Fruit fly (Drosophila melanogaster) whole organism, pupa: ENCODE results near the gene CG17329.
A peak's percentile ranks its signal among the peaks of the same experiment; 100 is the strongest.

Experiments used
- CG10348 ChIP-seq: fragments of 200-800 bp; sonication (Bioruptor generic); IDR thresholded peaks from 2 replicates; pipeline ENCODE4 v1.3.6; 2022; ENCODE audit warnings: missing biosample characterization, missing genetic modification characterization
- CG12605 ChIP-seq: fragments of 200-800 bp; sonication (Bioruptor generic); IDR thresholded peaks from 2 replicates; pipeline ENCODE4 v1.3.6; 2022; ENCODE audit warnings: missing biosample characterization, missing genetic modification characterization
- CG13204 ChIP-seq: fragments of 200-800 bp; sonication (Bioruptor generic); optimal IDR thresholded peaks from 2 replicates; lab custom pipeline; 2018; ENCODE audit warnings: missing biosample characterization, mild to moderate bottlenecking, missing genetic modification characterization, moderate library complexity
- CG14655 ChIP-seq: fragments of 200-800 bp; sonication (Bioruptor generic); optimal IDR thresholded peaks from 3 replicates; lab custom pipeline; 2017; ENCODE audit warnings: mild to moderate bottlenecking, missing biosample characterization, missing genetic modification reagents, missing genetic modification characterization
- CG15710 ChIP-seq: fragments of 200-800 bp; sonication (Bioruptor generic); optimal IDR thresholded peaks from 2 replicates; lab custom pipeline; 2018; ENCODE audit warnings: missing biosample characterization, mild to moderate bottlenecking, missing genetic modification characterization, moderate library complexity
- CG17806 ChIP-seq: fragments of 200-800 bp; sonication (Bioruptor generic); optimal IDR thresholded peaks from 2 replicates; lab custom pipeline; 2018; ENCODE audit warnings: missing biosample characterization, mild to moderate bottlenecking, missing genetic modification characterization, moderate library complexity
- CG32121 ChIP-seq: fragments of 200-800 bp; sonication (Bioruptor generic); IDR thresholded peaks from 2 replicates; pipeline ENCODE4 v1.3.6; 2022; ENCODE audit warnings: missing biosample characterization, missing genetic modification characterization
- CG34367 ChIP-seq: fragments of 200-800 bp; sonication (Bioruptor generic); optimal IDR thresholded peaks from 2 replicates; lab custom pipeline; 2018; ENCODE audit warnings: missing biosample characterization, mild to moderate bottlenecking, missing genetic modification characterization
- CG4496 ChIP-seq: fragments of 200-800 bp; sonication (Bioruptor generic); IDR thresholded peaks from 3 replicates; pipeline ENCODE4 v1.3.6; 2022; ENCODE audit warnings: missing biosample characterization, missing genetic modification characterization
- CG8159 ChIP-seq: fragments of 200-800 bp; sonication (Bioruptor generic); optimal IDR thresholded peaks from 3 replicates; lab custom pipeline; 2018; ENCODE audit warnings: missing biosample characterization, mild to moderate bottlenecking, missing genetic modification characterization, moderate library complexity
- CG8301 ChIP-seq: fragments of 200-800 bp; sonication (Bioruptor generic); optimal IDR thresholded peaks from 2 replicates; lab custom pipeline; 2018; ENCODE audit warnings: missing biosample characterization, mild to moderate bottlenecking, missing genetic modification characterization
- CG9948 ChIP-seq: fragments of 200-800 bp; sonication (Bioruptor generic); optimal IDR thresholded peaks from 2 replicates; lab custom pipeline; 2018; ENCODE audit warnings: missing biosample characterization, mild to moderate bottlenecking, missing genetic modification characterization, moderate library complexity
- D1 ChIP-seq: fragments of 200-800 bp; sonication (Bioruptor generic); optimal IDR thresholded peaks from 2 replicates; lab custom pipeline; 2018; ENCODE audit warnings: missing biosample characterization, mild to moderate bottlenecking, missing genetic modification characterization, moderate library complexity
- EcR ChIP-seq: fragments of 200-800 bp; sonication (Bioruptor generic); optimal IDR thresholded peaks from 3 replicates; lab custom pipeline; 2019; ENCODE audit warnings: missing biosample characterization, missing genetic modification characterization, mild to moderate bottlenecking, moderate library complexity, missing genetic modification reagents
- Ets98B ChIP-seq: fragments of 200-800 bp; sonication (Bioruptor generic); IDR thresholded peaks from 2 replicates; pipeline ENCODE4 v1.3.6; 2022; ENCODE audit warnings: missing biosample characterization, missing genetic modification characterization
- Pif1A ChIP-seq: fragments of 200-800 bp; sonication (Bioruptor generic); optimal IDR thresholded peaks from 3 replicates; lab custom pipeline; 2016; ENCODE audit warnings: missing biosample characterization, missing genetic modification characterization
- Pif1B ChIP-seq: fragments of 200-800 bp; sonication (Bioruptor generic); optimal IDR thresholded peaks from 3 replicates; lab custom pipeline; 2016; ENCODE audit warnings: missing biosample characterization, missing genetic modification characterization
- Snoo ChIP-seq: fragments of 200-800 bp; sonication (Bioruptor generic); optimal IDR thresholded peaks from 3 replicates; lab custom pipeline; 2017; ENCODE audit warnings: missing biosample characterization, mild to moderate bottlenecking, missing genetic modification characterization, inconsistent platforms
- fd96Ca ChIP-seq: fragments of 200-800 bp; sonication (Bioruptor generic); IDR thresholded peaks from 3 replicates; pipeline ENCODE4 v1.3.6; 2022; ENCODE audit warnings: missing biosample characterization, missing genetic modification characterization
- gl ChIP-seq: fragments of 200-800 bp; sonication (Bioruptor generic); optimal IDR thresholded peaks from 2 replicates; lab custom pipeline; 2018; ENCODE audit warnings: missing biosample characterization, mild to moderate bottlenecking, missing genetic modification characterization
- rn ChIP-seq: fragments of 200-800 bp; sonication (Bioruptor generic); IDR thresholded peaks from 2 replicates; pipeline ENCODE4 v1.3.6; 2022; ENCODE audit warnings: missing biosample characterization, missing genetic modification characterization

The CG17329 gene

dm6 chr2L:16316410-16316809 is 25.3 kb downstream of the CG17329 start:
- TF ChIP-seq CG8159 (no peak), Pif1B (no peak), D1 (tag; lab: Kevin White, UChicago) (no peak), CG14655 (GFP tag; lab: Kevin White, UChicago) (no peak), CG8301 (tag; lab: Kevin White, UChicago) (no peak), CG17806 (tag; lab: Kevin White, UChicago) (no peak), EcR (GFP tag; lab: Kevin White, UChicago) (no peak), CG32121 (no peak)

- no peak for TF ChIP-seq CG8159
- no peak for TF ChIP-seq CG9948 (tag; lab: Kevin White, UChicago)
- TF ChIP-seq CG14655 (GFP tag; lab: Kevin White, UChicago) = no peak
These were observed 26.0 kb downstream of the CG17329 start for dm6 chr2L:16317131-16317530.

DNA sequence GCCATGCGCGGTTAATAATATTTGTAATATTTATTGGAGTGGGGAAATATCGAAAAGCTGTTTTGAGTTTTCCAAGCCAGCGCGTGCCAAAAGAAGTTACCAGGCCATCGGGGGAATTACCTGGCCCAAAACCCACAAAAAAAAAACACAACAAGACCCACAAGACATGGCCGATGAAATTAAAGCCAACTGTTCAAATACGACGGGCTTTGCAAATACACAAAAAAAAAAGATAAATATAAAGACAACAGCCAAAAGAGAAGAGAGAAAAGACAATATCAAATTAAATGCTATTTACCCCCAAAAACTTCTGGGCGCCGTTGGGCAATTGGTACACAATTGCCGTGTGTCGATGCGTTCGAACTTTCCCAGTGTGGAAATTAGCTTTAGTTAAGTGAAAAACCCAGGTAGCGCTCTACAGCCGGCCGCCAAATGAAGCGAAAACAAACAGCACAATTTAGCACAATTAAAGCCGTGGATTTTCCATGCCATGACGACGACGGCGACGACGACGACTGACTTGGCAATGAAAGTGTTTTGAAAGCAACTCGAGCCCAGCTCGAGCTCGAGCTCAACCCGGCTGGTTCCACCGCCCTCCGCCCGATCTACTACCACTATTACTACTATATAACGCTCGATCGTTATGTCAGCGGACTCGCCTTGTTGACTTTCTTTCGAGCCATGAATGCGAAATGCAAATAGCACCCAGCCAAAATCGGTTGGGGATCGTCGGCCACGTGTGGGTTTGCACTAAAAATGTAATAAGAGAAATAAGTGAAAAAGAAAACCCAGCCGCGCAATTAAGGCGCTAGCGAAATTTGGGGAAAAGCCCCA is 26.9 kb downstream of the CG17329 start:
- TF ChIP-seq CG4496 (GFP tag; lab: Robert Waterston, UW) = no peak
- TF ChIP-seq CG12605 (GFP tag; lab: Robert Waterston, UW) = no peak
- TF ChIP-seq CG14655 (GFP tag; lab: Kevin White, UChicago) = no peak
- TF ChIP-seq Snoo (tag; lab: Kevin White, UChicago) = no peak
- no peak for TF ChIP-seq CG9948 (tag; lab: Kevin White, UChicago)
- TF ChIP-seq CG10348 = no peak
- TF ChIP-seq rn = no peak
- TF ChIP-seq CG15710 (tag; lab: Kevin White, UChicago) = no peak

DNA sequence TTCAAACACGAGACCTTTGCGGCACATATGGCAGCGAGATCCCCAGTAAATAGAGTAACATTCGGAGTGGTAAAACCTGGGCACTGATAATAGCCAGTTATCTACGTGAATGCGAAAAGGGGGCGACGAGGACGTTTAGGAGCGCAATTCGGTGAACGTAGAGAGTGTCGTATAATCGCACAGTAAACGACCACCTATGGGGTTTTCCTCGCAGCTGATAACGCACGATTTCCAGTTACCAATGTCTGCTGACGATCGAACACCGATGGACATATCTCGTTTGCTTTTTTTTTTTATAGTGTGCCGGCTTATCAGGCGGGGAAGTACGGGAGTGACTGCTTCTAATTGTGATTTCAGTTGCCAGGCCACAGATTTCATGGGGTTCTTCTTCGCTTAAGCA is 28.7 kb downstream of the CG17329 start:
- TF ChIP-seq rn = no peak
- TF ChIP-seq CG15710 (tag; lab: Kevin White, UChicago) = no peak
- no peak for TF ChIP-seq fd96Ca (GFP tag; lab: Robert Waterston, UW)
- no peak for TF ChIP-seq CG12605 (GFP tag; lab: Robert Waterston, UW)
- TF ChIP-seq Pif1B = no peak
- TF ChIP-seq CG13204 (GFP tag; lab: Kevin White, UChicago) = no peak
- no peak for TF ChIP-seq CG14655 (GFP tag; lab: Kevin White, UChicago)
- no peak for TF ChIP-seq CG9948 (tag; lab: Kevin White, UChicago)
- TF ChIP-seq CG4496 (GFP tag; lab: Robert Waterston, UW) = no peak
- no peak for TF ChIP-seq CG17806 (tag; lab: Kevin White, UChicago)
- TF ChIP-seq Pif1A (GFP tag; lab: Kevin White, UChicago) = no peak
- no peak for TF ChIP-seq CG32121
- TF ChIP-seq CG34367 (tag; lab: Kevin White, UChicago) = no peak
- TF ChIP-seq CG8301 (tag; lab: Kevin White, UChicago) = no peak

DNA sequence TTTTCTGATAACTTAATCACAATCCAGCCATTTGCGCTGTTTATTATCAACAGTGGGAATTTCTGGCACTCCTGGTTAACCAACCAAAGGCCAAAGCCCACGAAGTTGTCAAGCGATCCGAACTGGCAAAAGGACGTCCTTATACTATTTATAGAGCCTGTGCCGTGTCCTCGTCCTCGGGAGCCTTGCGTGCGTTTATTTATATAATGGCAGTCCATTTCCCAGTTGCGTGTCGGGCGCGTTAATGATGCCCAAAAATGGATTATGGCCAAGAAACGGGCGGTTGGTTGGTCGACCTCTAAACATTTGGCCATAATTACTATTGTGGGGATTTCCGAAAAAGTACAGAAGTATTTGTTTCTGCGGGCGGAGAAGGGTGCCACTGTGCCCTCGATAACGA is 29.3 kb downstream of the CG17329 start:
- TF ChIP-seq CG4496 (GFP tag; lab: Robert Waterston, UW) = no peak
- TF ChIP-seq CG9948 (tag; lab: Kevin White, UChicago) = no peak
- no peak for TF ChIP-seq Pif1A (GFP tag; lab: Kevin White, UChicago)
- no peak for TF ChIP-seq rn
- no peak for TF ChIP-seq CG14655 (GFP tag; lab: Kevin White, UChicago)
- no peak for TF ChIP-seq CG17806 (tag; lab: Kevin White, UChicago)
- TF ChIP-seq Ets98B (GFP tag; lab: Robert Waterston, UW) = no peak
- TF ChIP-seq CG13204 (GFP tag; lab: Kevin White, UChicago) = no peak
- no peak for TF ChIP-seq D1 (tag; lab: Kevin White, UChicago)
- no peak for TF ChIP-seq CG8301 (tag; lab: Kevin White, UChicago)
- no peak for TF ChIP-seq CG34367 (tag; lab: Kevin White, UChicago)
- TF ChIP-seq CG10348 = no peak
- TF ChIP-seq CG12605 (GFP tag; lab: Robert Waterston, UW) = no peak
- TF ChIP-seq fd96Ca (GFP tag; lab: Robert Waterston, UW) = no peak
- TF ChIP-seq Snoo (tag; lab: Kevin White, UChicago) = no peak
- no peak for TF ChIP-seq CG15710 (tag; lab: Kevin White, UChicago)

DNA sequence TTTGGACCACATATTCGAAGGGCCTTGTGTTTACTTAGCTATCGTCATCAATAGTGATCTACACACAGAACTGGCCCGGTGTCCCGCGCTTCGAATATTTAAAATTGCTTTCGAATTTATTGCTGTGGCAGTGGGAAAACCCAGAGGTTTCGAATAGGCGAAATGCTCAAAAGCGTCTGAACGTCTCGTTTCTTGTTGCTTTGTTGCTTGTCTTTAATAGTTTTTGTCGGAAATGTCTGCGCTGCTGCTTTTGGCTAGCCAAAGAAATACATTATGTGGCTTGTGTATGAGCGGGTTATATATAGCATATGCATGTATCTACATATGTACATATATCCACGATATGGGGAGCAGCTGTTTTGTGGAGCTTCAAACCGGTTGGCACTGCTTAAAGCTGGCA is 30.1 kb downstream of the CG17329 start:
- TF ChIP-seq CG4496 (GFP tag; lab: Robert Waterston, UW) (0 out of 3 replicates have a peak, but pooled peaks have one; percentile 23), Pif1B (no peak)
- TF ChIP-seq, all 21 proteins: peak for 1

- TF ChIP-seq rn (no peak), CG14655 (GFP tag; lab: Kevin White, UChicago) (no peak), CG4496 (GFP tag; lab: Robert Waterston, UW) (no peak), CG10348 (no peak), CG15710 (tag; lab: Kevin White, UChicago) (no peak), Pif1A (GFP tag; lab: Kevin White, UChicago) (no peak), CG8159 (no peak), Pif1B (no peak), EcR (GFP tag; lab: Kevin White, UChicago) (no peak), CG13204 (GFP tag; lab: Kevin White, UChicago) (no peak), Snoo (tag; lab: Kevin White, UChicago) (no peak), CG12605 (GFP tag; lab: Robert Waterston, UW) (no peak), Ets98B (GFP tag; lab: Robert Waterston, UW) (no peak), fd96Ca (GFP tag; lab: Robert Waterston, UW) (no peak), CG17806 (tag; lab: Kevin White, UChicago) (no peak), CG8301 (tag; lab: Kevin White, UChicago) (no peak), D1 (tag; lab: Kevin White, UChicago) (no peak), CG34367 (tag; lab: Kevin White, UChicago) (no peak), gl (no peak)
These were observed 31.0 kb downstream of the CG17329 start for dm6 chr2L:16321872-16322631.
